Worm (Caenorhabditis elegans): ENCODE measurements around the gene ilcr-2.

- TF ChIP-seq mbf-1 (tag; optimal IDR thresholded peaks at IDR 0.05) (no peak), nhr-77 (tag; optimal IDR thresholded peaks at IDR 0.05) (no peak), lin-13 (GFP tag; optimal IDR thresholded peaks at IDR 0.05) (no peak), elt-1 (tag; optimal IDR thresholded peaks at IDR 0.05) (no peak), snpc-4 (tag; optimal IDR thresholded peaks at IDR 0.05) (no peak)
Measured at ce11 chrII:5514846-5515245, 39.8 kb downstream of the ilcr-2 start, which contains the start of gene sahd-1.
